Fruit fly (Drosophila melanogaster): Measurements from ENCODE around the gene Ag5r2.

The Ag5r2 gene

dm6 chrX:14832562-14833303 is 48.9 kb upstream of the Ag5r2 start, which contains the start of gene CG14411 (continued):
- TF ChIP-seq CG17829 (tag; optimal IDR thresholded peaks at IDR 0.05) (peak; percentile 1), MESR4 (GFP tag; optimal IDR thresholded peaks at IDR 0.05) (peak; percentile 74), Hsf (GFP tag; optimal IDR thresholded peaks at IDR 0.05) (no peak), CG6854 (GFP tag; optimal IDR thresholded peaks at IDR 0.05) (no peak), wek (GFP tag; optimal IDR thresholded peaks at IDR 0.05) (no peak), CG2889 (GFP tag; IDR thresholded peaks at IDR 0.05) (no peak), CG8924 (tag; optimal IDR thresholded peaks at IDR 0.05) (peak; percentile 31), YL-1 (GFP tag; optimal IDR thresholded peaks at IDR 0.05) (peak; percentile 58), CG8944 (GFP tag; optimal IDR thresholded peaks at IDR 0.05) (no peak), tup (GFP tag; optimal IDR thresholded peaks at IDR 0.05) (no peak), Hr3 (GFP tag; optimal IDR thresholded peaks at IDR 0.05) (no peak), Fer2 (tag; optimal IDR thresholded peaks at IDR 0.05) (no peak), hbn (GFP tag; IDR thresholded peaks at IDR 0.05; ENCODE audit: partially characterized antibody) (no peak), nom (GFP tag; optimal IDR thresholded peaks at IDR 0.05) (peak; percentile 18), CG9797 (GFP tag; optimal IDR thresholded peaks at IDR 0.05) (peak; percentile 91), CG10267 (tag; optimal IDR thresholded peaks at IDR 0.05) (no peak), NK7.1 (GFP tag; optimal IDR thresholded peaks at IDR 0.05) (no peak), CG18764 (GFP tag; optimal IDR thresholded peaks at IDR 0.05) (no peak), gfzf (GFP tag; optimal IDR thresholded peaks at IDR 0.05) (peak; percentile 78), dm (GFP tag; optimal IDR thresholded peaks at IDR 0.05) (peak; percentile 32), CG17186 (GFP tag; optimal IDR thresholded peaks at IDR 0.05) (peak; percentile 7), CG3407 (GFP tag; optimal IDR thresholded peaks at IDR 0.05) (no peak), hth (optimal IDR thresholded peaks at IDR 0.05) (no peak), CG2202 (tag; optimal IDR thresholded peaks at IDR 0.05) (no peak), CG2120 (GFP tag; optimal IDR thresholded peaks at IDR 0.05) (no peak), Med (GFP tag) (peak; percentile 80), CG18011 (GFP tag; optimal IDR thresholded peaks at IDR 0.05) (no peak), trem (tag; optimal IDR thresholded peaks at IDR 0.05) (peak; percentile 68), CG7357 (GFP tag; IDR thresholded peaks at IDR 0.05) (no peak), stwl (tag; optimal IDR thresholded peaks at IDR 0.05) (peak; percentile 81), CG17612 (GFP tag; IDR thresholded peaks at IDR 0.05) (no peak), vvl (GFP tag; IDR thresholded peaks at IDR 0.05) (peak; percentile 36), Camta (GFP tag; optimal IDR thresholded peaks at IDR 0.05) (no peak), HLHmδ (GFP tag; optimal IDR thresholded peaks at IDR 0.05) (peak; percentile 6), Sry-β (GFP tag; optimal IDR thresholded peaks at IDR 0.05) (no peak), corto (GFP tag; optimal IDR thresholded peaks at IDR 0.05) (no peak), Elba2 (GFP tag; optimal IDR thresholded peaks at IDR 0.05) (peak; percentile 38), Poxn (GFP tag; IDR thresholded peaks at IDR 0.05) (no peak), CG16813 (GFP tag; IDR thresholded peaks at IDR 0.05; ENCODE audit: partially characterized antibody) (peak; percentile 18; the same call in 1 of the 3 replicates), Nf-YB (GFP tag; optimal IDR thresholded peaks at IDR 0.05) (no peak), grau (tag; optimal IDR thresholded peaks at IDR 0.05) (no peak), sima (GFP tag; optimal IDR thresholded peaks at IDR 0.05) (no peak), Lhr (GFP tag; optimal IDR thresholded peaks at IDR 0.05) (peak; percentile 36), hkb (optimal IDR thresholded peaks at IDR 0.05) (no peak), hkb (GFP tag; IDR thresholded peaks at IDR 0.05) (no peak), ewg (GFP tag; optimal IDR thresholded peaks at IDR 0.05) (no peak), Asciz (GFP tag; optimal IDR thresholded peaks at IDR 0.05) (no peak), Rx (GFP tag; IDR thresholded peaks at IDR 0.05) (no peak), pzg (GFP tag; optimal IDR thresholded peaks at IDR 0.05) (peak; percentile 79), Xrp1 (GFP tag; IDR thresholded peaks at IDR 0.05) (no peak)
